Fruit fly (Drosophila melanogaster): ENCODE measurements around the gene nSyb.

The nSyb gene

DNA sequence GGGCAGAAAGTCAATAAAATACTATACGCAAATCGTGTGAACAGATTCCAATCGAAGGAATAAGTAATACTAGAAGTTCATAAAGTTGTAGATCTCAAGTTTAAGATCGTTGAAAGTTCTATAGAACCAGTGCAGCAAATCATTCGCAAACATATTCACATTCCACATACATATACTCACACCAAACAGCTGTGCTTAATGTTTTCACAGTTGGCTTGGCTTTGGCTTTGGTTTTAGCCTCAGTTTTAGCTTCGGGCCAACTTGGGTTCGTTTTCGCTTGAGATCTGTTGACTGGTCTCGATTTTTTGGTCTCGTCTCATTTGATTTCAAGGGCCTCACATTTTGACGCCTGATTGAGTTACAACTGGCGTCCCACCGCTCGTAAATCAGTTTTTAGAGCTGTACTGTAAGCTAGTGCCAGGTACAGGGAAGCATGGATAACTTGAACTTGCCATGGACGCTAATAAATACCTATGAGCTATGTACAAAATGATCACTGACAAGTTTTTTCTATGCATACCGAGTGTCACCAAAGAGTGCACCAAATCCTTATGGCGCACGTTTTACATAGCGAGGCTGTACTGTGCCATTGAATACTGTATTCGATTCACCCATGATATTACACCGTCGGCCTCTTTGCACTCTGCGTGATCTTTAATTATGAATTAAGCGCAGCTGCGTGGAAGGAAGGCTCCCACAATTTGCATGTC, 50.3 kb downstream of the nSyb start (continued):
- TF ChIP-seq CG33213 (GFP tag; optimal IDR thresholded peaks at IDR 0.05) (peak; percentile 69), B-H1 (GFP tag; IDR thresholded peaks at IDR 0.05) (peak; percentile 80), dm (GFP tag; optimal IDR thresholded peaks at IDR 0.05) (peak; percentile 34), chinmo (GFP tag; IDR thresholded peaks at IDR 0.05; ENCODE audit: partially characterized antibody) (peak; percentile 53; the same call in 1 of the 4 replicates), Gsc (GFP tag; IDR thresholded peaks at IDR 0.05) (peak; percentile 73), usp (GFP tag; optimal IDR thresholded peaks at IDR 0.05) (no peak), CG4707 (GFP tag; optimal IDR thresholded peaks at IDR 0.05) (peak; percentile 46), CG18011 (GFP tag; optimal IDR thresholded peaks at IDR 0.05) (peak; percentile 27), CG30431 (GFP tag; optimal IDR thresholded peaks at IDR 0.05) (peak; percentile 76), YL-1 (GFP tag; optimal IDR thresholded peaks at IDR 0.05) (no peak), mld (GFP tag; IDR thresholded peaks at IDR 0.05; ENCODE audit: partially characterized antibody) (no peak), zfh2 (GFP tag; optimal IDR thresholded peaks at IDR 0.05) (peak; percentile 62), dmrt99B (tag; optimal IDR thresholded peaks at IDR 0.05) (peak; percentile 88), inv (GFP tag; IDR thresholded peaks at IDR 0.05; ENCODE audit: partially characterized antibody) (no peak), Atf-2 (GFP tag; optimal IDR thresholded peaks at IDR 0.05) (peak; percentile 25), CG31388 (GFP tag; optimal IDR thresholded peaks at IDR 0.05) (peak; percentile 43), crol (GFP tag; IDR thresholded peaks at IDR 0.05) (0 out of 2 replicates have a peak, but pooled peaks have one; percentile 16), sqz (GFP tag; optimal IDR thresholded peaks at IDR 0.05) (peak; percentile 38), ftz-f1 (GFP tag; optimal IDR thresholded peaks at IDR 0.05) (no peak), Tbp (GFP tag; optimal IDR thresholded peaks at IDR 0.05) (no peak), CG3838 (GFP tag; optimal IDR thresholded peaks at IDR 0.05) (peak; percentile 13), Adf1 (GFP tag; IDR thresholded peaks at IDR 0.05) (peak; percentile 57), ci (GFP tag; IDR thresholded peaks at IDR 0.05) (peak; percentile 83), CG13424 (tag; optimal IDR thresholded peaks at IDR 0.05) (peak; percentile 80), Nf-YC (tag; optimal IDR thresholded peaks at IDR 0.05) (peak; percentile 68), Pdp1 (GFP tag; optimal IDR thresholded peaks at IDR 0.05) (peak; percentile 83 to 88), Kr (GFP tag; optimal IDR thresholded peaks at IDR 0.05) (no peak), CG2712 (tag; optimal IDR thresholded peaks at IDR 0.05) (peak; percentile 67), CG2129 (GFP tag; IDR thresholded peaks at IDR 0.05; ENCODE audit: partially characterized antibody) (no peak), onecut (GFP tag; IDR thresholded peaks at IDR 0.05) (peak; percentile 85), CG6654 (GFP tag; optimal IDR thresholded peaks at IDR 0.05) (peak; percentile 57), sr (GFP tag; IDR thresholded peaks at IDR 0.05) (peak; percentile 56; the same call in 2 of the 3 replicates), Xrp1 (GFP tag; IDR thresholded peaks at IDR 0.05) (peak; percentile 85), pum (GFP tag; optimal IDR thresholded peaks at IDR 0.05) (peak; percentile 76), CG9932 (GFP tag; IDR thresholded peaks at IDR 0.05) (peak; percentile 90), Oli (tag; optimal IDR thresholded peaks at IDR 0.05) (peak; percentile 81), Drgx (GFP tag; IDR thresholded peaks at IDR 0.05) (peak; percentile 82), CG14965 (GFP tag; optimal IDR thresholded peaks at IDR 0.05; ENCODE audit: borderline replicate concordance) (peak; percentile 55), fu2 (GFP tag; optimal IDR thresholded peaks at IDR 0.05) (peak; percentile 52), Dfd (GFP tag; optimal IDR thresholded peaks at IDR 0.05) (no peak), Spps (tag; optimal IDR thresholded peaks at IDR 0.05) (peak; percentile 18), nom (GFP tag; optimal IDR thresholded peaks at IDR 0.05) (peak; percentile 76), CG8089 (GFP tag; optimal IDR thresholded peaks at IDR 0.05) (peak; percentile 38), CG7745 (tag; optimal IDR thresholded peaks at IDR 0.05) (no peak), vnd (GFP tag; IDR thresholded peaks at IDR 0.05; ENCODE audit: partially characterized antibody) (no peak), CG2875 (GFP tag; optimal IDR thresholded peaks at IDR 0.05) (peak; percentile 22), TFAM (GFP tag; optimal IDR thresholded peaks at IDR 0.05) (no peak), CG14441 (GFP tag; IDR thresholded peaks at IDR 0.05) (peak; percentile 92), CG1024 (GFP tag; IDR thresholded peaks at IDR 0.05) (peak; percentile 73)
